Fruit fly (Drosophila melanogaster) Kc167 (cell line): Measurements from ENCODE around the gene CG13937.

Experiments
- Myc ChIP-seq: fragments of >200 bp; optimal IDR thresholded peaks from 2 replicates; lab custom pipeline; 2017; ENCODE audit warnings: missing external identifiers
- Sin3A ChIP-seq: fragments of >200 bp; optimal IDR thresholded peaks from 2 replicates; lab custom pipeline; 2018; ENCODE audit warnings: missing external identifiers
- h ChIP-seq: fragments of >200 bp; optimal IDR thresholded peaks from 3 replicates; lab custom pipeline; 2018; ENCODE audit warnings: missing external identifiers
- insv ChIP-seq: fragments of >200 bp; optimal IDR thresholded peaks from 3 replicates; lab custom pipeline; 2018; ENCODE audit warnings: missing external identifiers
- psq ChIP-seq: fragments of >200 bp; optimal IDR thresholded peaks from 2 replicates; lab custom pipeline; 2017; ENCODE audit warnings: missing external identifiers
- ttk ChIP-seq: sonication (Bioruptor generic); optimal IDR thresholded peaks from 2 replicates; lab custom pipeline; 2017; ENCODE audit warnings: missing external identifiers

Gene CG13937

dm6 chr3L:1882868-1883554 is at the start of gene CG13937:
TSS of gene CG13937 (minus strand) at chr3L:1883041.
- no peak for TF ChIP-seq insv (lab: Kevin White, UChicago)
- no peak for TF ChIP-seq Myc (lab: Kevin White, UChicago)
- TF ChIP-seq ttk (lab: Kevin White, UChicago): no peak
- no peak for TF ChIP-seq Sin3A (lab: Kevin White, UChicago)
- TF ChIP-seq h: no peak
- TF ChIP-seq psq (lab: Kevin White, UChicago): no peak

- TF ChIP-seq insv (lab: Kevin White, UChicago) (no peak), Sin3A (lab: Kevin White, UChicago) (no peak), psq (lab: Kevin White, UChicago) (no peak), h (no peak), Myc (lab: Kevin White, UChicago) (no peak), ttk (lab: Kevin White, UChicago) (no peak)
These were observed 46.1 kb upstream of the CG13937 start for dm6 chr3L:1928959-1929358.

- TF ChIP-seq h: no peak
- TF ChIP-seq ttk (lab: Kevin White, UChicago): no peak
- TF ChIP-seq psq (lab: Kevin White, UChicago): no peak
- TF ChIP-seq insv (lab: Kevin White, UChicago): no peak
- no peak for TF ChIP-seq Sin3A (lab: Kevin White, UChicago)
- no peak for TF ChIP-seq Myc (lab: Kevin White, UChicago)
These were observed 38.1 kb upstream of the CG13937 start, which contains the start of gene Dbx for dm6 chr3L:1920943-1921342. TSS of gene Dbx (plus strand) at chr3L:1921307.

dm6 chr3L:1920051-1920450 is 37.2 kb upstream of the CG13937 start:
- no peak for TF ChIP-seq psq (lab: Kevin White, UChicago)
- no peak for TF ChIP-seq Myc (lab: Kevin White, UChicago)
- no peak for TF ChIP-seq Sin3A (lab: Kevin White, UChicago)
- no peak for TF ChIP-seq insv (lab: Kevin White, UChicago)
- no peak for TF ChIP-seq h
- no peak for TF ChIP-seq ttk (lab: Kevin White, UChicago)

- TF ChIP-seq psq (lab: Kevin White, UChicago) (no peak), Sin3A (lab: Kevin White, UChicago) (no peak), h (no peak), ttk (lab: Kevin White, UChicago) (no peak), Myc (lab: Kevin White, UChicago) (no peak), insv (lab: Kevin White, UChicago) (no peak)
These were observed 33.8 kb upstream of the CG13937 start for dm6 chr3L:1916617-1917016.

- TF ChIP-seq Sin3A (lab: Kevin White, UChicago) (no peak), insv (lab: Kevin White, UChicago) (no peak), Myc (lab: Kevin White, UChicago) (no peak), psq (lab: Kevin White, UChicago) (no peak), h (no peak), ttk (lab: Kevin White, UChicago) (no peak)
These were observed 31.8 kb upstream of the CG13937 start for dm6 chr3L:1914668-1915067.

dm6 chr3L:1910107-1910506 is 27.3 kb upstream of the CG13937 start, which contains the start of gene dsb:
TSS of gene dsb (minus strand) at chr3L:1910197.
- TF ChIP-seq h (no peak), psq (lab: Kevin White, UChicago) (no peak), Sin3A (lab: Kevin White, UChicago) (no peak), insv (lab: Kevin White, UChicago) (no peak), Myc (lab: Kevin White, UChicago) (no peak), ttk (lab: Kevin White, UChicago) (no peak)

- TF ChIP-seq insv (lab: Kevin White, UChicago): no peak
- no peak for TF ChIP-seq Sin3A (lab: Kevin White, UChicago)
- TF ChIP-seq h: no peak
- no peak for TF ChIP-seq psq (lab: Kevin White, UChicago)
- TF ChIP-seq ttk (lab: Kevin White, UChicago): no peak
- no peak for TF ChIP-seq Myc (lab: Kevin White, UChicago)
These were observed 26.2 kb upstream of the CG13937 start for dm6 chr3L:1909000-1909399.

- TF ChIP-seq h: no peak
- TF ChIP-seq Myc (lab: Kevin White, UChicago): no peak
These were observed 23.4 kb upstream of the CG13937 start for dm6 chr3L:1906208-1906607.

dm6 chr3L:1905273-1905672 is 22.4 kb upstream of the CG13937 start:
- TF ChIP-seq insv (lab: Kevin White, UChicago) (no peak), h (no peak), Sin3A (lab: Kevin White, UChicago) (no peak), Myc (lab: Kevin White, UChicago) (no peak), ttk (lab: Kevin White, UChicago) (no peak), psq (lab: Kevin White, UChicago) (no peak)

dm6 chr3L:1904440-1904839 is 21.6 kb upstream of the CG13937 start:
- no peak for TF ChIP-seq Sin3A (lab: Kevin White, UChicago)
- TF ChIP-seq psq (lab: Kevin White, UChicago): no peak
- TF ChIP-seq h: no peak
- no peak for TF ChIP-seq ttk (lab: Kevin White, UChicago)
- TF ChIP-seq insv (lab: Kevin White, UChicago): no peak
- no peak for TF ChIP-seq Myc (lab: Kevin White, UChicago)

- no peak for TF ChIP-seq Myc (lab: Kevin White, UChicago)
- no peak for TF ChIP-seq ttk (lab: Kevin White, UChicago)
- TF ChIP-seq psq (lab: Kevin White, UChicago): no peak
- no peak for TF ChIP-seq insv (lab: Kevin White, UChicago)
- no peak for TF ChIP-seq Sin3A (lab: Kevin White, UChicago)
- TF ChIP-seq h: no peak
These were observed 17.8 kb upstream of the CG13937 start for dm6 chr3L:1900633-1901032.
